Fruit fly (Drosophila melanogaster): Measurements from ENCODE around the gene Axs.
A peak's percentile ranks its signal among the peaks of the same experiment; 100 is the strongest.

Axs gene

dm6 chrX:16654931-16655409 is 28.7 kb downstream of the Axs start, which contains the start of the genes Nemp and r (continued):
- TF ChIP-seq Dll (GFP tag; IDR thresholded peaks at IDR 0.05; ENCODE audit: partially characterized antibody) = peak; percentile 81
- peak; percentile 95 for TF ChIP-seq CG3995 (GFP tag; optimal IDR thresholded peaks at IDR 0.05)
- peak; percentile 43; the same call in 1 of the 3 replicates for TF ChIP-seq CG6791 (GFP tag; IDR thresholded peaks at IDR 0.05; ENCODE audit: partially characterized antibody)
- TF ChIP-seq CG8290 (GFP tag; optimal IDR thresholded peaks at IDR 0.05) = peak; percentile 30
- no peak for TF ChIP-seq CG8290 (tag; optimal IDR thresholded peaks at IDR 0.05)
- no peak for TF ChIP-seq Antp (GFP tag; optimal IDR thresholded peaks at IDR 0.05)
- TF ChIP-seq inv (GFP tag; IDR thresholded peaks at IDR 0.05; ENCODE audit: partially characterized antibody) = peak; percentile 68
- TF ChIP-seq Sry-β (GFP tag; optimal IDR thresholded peaks at IDR 0.05) = no peak
- peak; percentile 47 for TF ChIP-seq Abd-B (GFP tag; optimal IDR thresholded peaks at IDR 0.05)
- no peak for TF ChIP-seq Blimp-1 (GFP tag; optimal IDR thresholded peaks at IDR 0.05)
- TF ChIP-seq CG2116 (GFP tag; optimal IDR thresholded peaks at IDR 0.05) = peak; percentile 77
- TF ChIP-seq CG14667 (GFP tag; IDR thresholded peaks at IDR 0.05) = no peak
- peak; percentile 41 for TF ChIP-seq Hmr (GFP tag; optimal IDR thresholded peaks at IDR 0.05)
- TF ChIP-seq BEAF-32 (GFP tag; optimal IDR thresholded peaks at IDR 0.05) = peak; percentile 89
- TF ChIP-seq Dek (tag; optimal IDR thresholded peaks at IDR 0.05) = no peak

- TF ChIP-seq CG6689 (GFP tag; IDR thresholded peaks at IDR 0.05) (no peak), kni (GFP tag; optimal IDR thresholded peaks at IDR 0.05) (no peak), CG14014 (GFP tag; IDR thresholded peaks at IDR 0.05) (no peak), CG16815 (GFP tag; optimal IDR thresholded peaks at IDR 0.05) (no peak), CG11398 (GFP tag; optimal IDR thresholded peaks at IDR 0.05) (no peak), CG17186 (GFP tag; optimal IDR thresholded peaks at IDR 0.05) (no peak), CG2120 (GFP tag; optimal IDR thresholded peaks at IDR 0.05) (no peak), zen (tag; optimal IDR thresholded peaks at IDR 0.05) (no peak), pita (GFP tag; optimal IDR thresholded peaks at IDR 0.05) (no peak), CG12391 (tag; optimal IDR thresholded peaks at IDR 0.05) (no peak)
Observed at dm6 chrX:16651625-16652024, 32.1 kb downstream of the Axs start.

- TF ChIP-seq fd96Cb (tag; optimal IDR thresholded peaks at IDR 0.05) (no peak), D (optimal IDR thresholded peaks at IDR 0.05) (no peak), D (GFP tag; optimal IDR thresholded peaks at IDR 0.05) (no peak), Lim3 (GFP tag; IDR thresholded peaks at IDR 0.05) (no peak), Ravus (GFP tag; IDR thresholded peaks at IDR 0.05) (no peak), CG4404 (GFP tag; IDR thresholded peaks at IDR 0.05) (no peak), CG1603 (tag; optimal IDR thresholded peaks at IDR 0.05) (peak; percentile 79), z (GFP tag; IDR thresholded peaks at IDR 0.05) (no peak), CG11093 (GFP tag; IDR thresholded peaks at IDR 0.05) (no peak), CG10543 (GFP tag; optimal IDR thresholded peaks at IDR 0.05) (no peak), CG16779 (GFP tag; IDR thresholded peaks at IDR 0.05) (no peak), tll (GFP tag; optimal IDR thresholded peaks at IDR 0.05) (no peak), CG7372 (GFP tag; IDR thresholded peaks at IDR 0.05) (no peak), Vsx1 (GFP tag; optimal IDR thresholded peaks at IDR 0.05) (no peak), Drgx (GFP tag; IDR thresholded peaks at IDR 0.05) (no peak), maf-S (GFP tag; optimal IDR thresholded peaks at IDR 0.05) (no peak), CG34224 (GFP tag; IDR thresholded peaks at IDR 0.05; ENCODE audit: partially characterized antibody) (peak; percentile 79), CG10209 (GFP tag; optimal IDR thresholded peaks at IDR 0.05) (no peak), CG7556 (GFP tag; optimal IDR thresholded peaks at IDR 0.05) (no peak), CG10147 (GFP tag; optimal IDR thresholded peaks at IDR 0.05) (no peak), CG15011 (GFP tag; optimal IDR thresholded peaks at IDR 0.05) (no peak), CG11085 (GFP tag; IDR thresholded peaks at IDR 0.05) (no peak), gcm (GFP tag; optimal IDR thresholded peaks at IDR 0.05) (no peak), ken (GFP tag; IDR thresholded peaks at IDR 0.05) (no peak), CG14710 (tag; optimal IDR thresholded peaks at IDR 0.05) (peak; percentile 63)
Observed at dm6 chrX:16651098-16651497, 32.6 kb downstream of the Axs start, which contains the start of the genes CG32573 and CG42512. Gene CG32573 (plus strand): TSS chrX:16651376. Gene CG42512 (plus strand): TSS chrX:16651376.

Data from whole organism, embryonic.